Fruit fly (Drosophila melanogaster): Measurements from ENCODE around the gene CG32152.

DNA sequence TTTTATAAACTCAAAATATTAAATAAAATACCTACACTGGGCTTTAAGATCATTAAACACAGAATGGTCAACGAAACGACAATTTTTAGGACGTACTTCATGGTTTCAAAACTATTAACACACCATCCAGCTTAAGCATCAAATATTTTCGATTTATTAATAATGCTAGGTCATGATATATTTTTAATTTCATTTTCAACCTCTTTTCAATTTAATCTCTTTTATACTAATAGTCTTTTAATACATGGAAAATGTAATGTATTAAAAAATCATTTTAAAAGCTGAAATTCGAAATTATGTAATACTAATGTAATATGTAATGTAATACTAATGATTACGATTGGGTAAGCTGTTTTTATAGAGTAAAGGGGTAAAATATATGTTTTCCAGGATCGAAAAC lies 26.2 kb upstream of the CG32152 start, which contains the start of gene CG33796:
- TF ChIP-seq CG9705 (GFP tag; optimal IDR thresholded peaks at IDR 0.05): no peak
- TF ChIP-seq Abd-B (GFP tag; optimal IDR thresholded peaks at IDR 0.05): no peak
- TF ChIP-seq psq (GFP tag; optimal IDR thresholded peaks at IDR 0.05): no peak
- no peak for TF ChIP-seq Myc (optimal IDR thresholded peaks at IDR 0.05)
- no peak for TF ChIP-seq Hr83 (GFP tag; optimal IDR thresholded peaks at IDR 0.05; ENCODE audit: poor library complexity, severe bottlenecking)

All from whole organism, wandering third instar larva.